Worm (Caenorhabditis elegans) whole organism, late embryonic: ENCODE data around the gene F18E9.3.

ENCODE experiments used
- ama-1 ChIP-seq: fragments of 150-350 bp; optimal IDR thresholded peaks from 2 replicates; lab custom pipeline; 2014
- lin-11 ChIP-seq: fragments of 200-800 bp; sonication (Bioruptor generic); optimal IDR thresholded peaks from 2 replicates; lab custom pipeline; 2018; ENCODE audit warnings: mild to moderate bottlenecking, missing genetic modification characterization, missing compliant biosample characterization
- pros-1 ChIP-seq: fragments of 150-350 bp; optimal IDR thresholded peaks from 2 replicates; lab custom pipeline; 2014; ENCODE audit warnings: missing biosample characterization, missing genetic modification reagents, missing genetic modification characterization

ce11 chrX:8612278-8612677, 26.3 kb downstream of the F18E9.3 start:
- no peak for TF ChIP-seq lin-11 (tag; lab: Kevin White, UChicago)
- TF ChIP-seq ama-1 (lab: Kevin White, UChicago): no peak
- TF ChIP-seq pros-1: no peak
